Fruit fly (Drosophila melanogaster): ENCODE results near the gene CG13042.

The CG13042 gene

dm6 chr3L:16301153-16301552, 7.1 kb downstream of the CG13042 start, which contains the start of gene CG4982:
CG4982 (plus strand) TSS chr3L:16301453.
- no peak for TF ChIP-seq CG17801 (GFP tag; optimal IDR thresholded peaks at IDR 0.05; ENCODE audit: partially characterized antibody)

- TF ChIP-seq CG17801 (GFP tag; optimal IDR thresholded peaks at IDR 0.05; ENCODE audit: partially characterized antibody): no peak
Observed at dm6 chr3L:16295447-16295846, 12.8 kb downstream of the CG13042 start, which contains the start of gene CG4962. CG4962 (minus strand) TSS chr3L:16295547.

dm6 chr3L:16291678-16292077, 16.6 kb downstream of the CG13042 start:
- TF ChIP-seq CG17801 (GFP tag; optimal IDR thresholded peaks at IDR 0.05; ENCODE audit: partially characterized antibody): no peak

- no peak for TF ChIP-seq CG17801 (GFP tag; optimal IDR thresholded peaks at IDR 0.05; ENCODE audit: partially characterized antibody)
Observed at dm6 chr3L:16290850-16291249, 17.4 kb downstream of the CG13042 start, which contains the start of gene CG13045. CG13045 (minus strand) TSS chr3L:16290950.

- no peak for TF ChIP-seq CG17801 (GFP tag; optimal IDR thresholded peaks at IDR 0.05; ENCODE audit: partially characterized antibody)
Observed at dm6 chr3L:16289067-16289466, 19.2 kb downstream of the CG13042 start.

dm6 chr3L:16288322-16288721, 20.0 kb downstream of the CG13042 start, which contains the start of gene CG13046:
CG13046 (minus strand) TSS chr3L:16288422.
- no peak for TF ChIP-seq CG17801 (GFP tag; optimal IDR thresholded peaks at IDR 0.05; ENCODE audit: partially characterized antibody)

dm6 chr3L:16286258-16286657, 22.0 kb downstream of the CG13042 start:
- no peak for TF ChIP-seq CG17801 (GFP tag; optimal IDR thresholded peaks at IDR 0.05; ENCODE audit: partially characterized antibody)

- no peak for TF ChIP-seq CG17801 (GFP tag; optimal IDR thresholded peaks at IDR 0.05; ENCODE audit: partially characterized antibody)
Observed at dm6 chr3L:16285346-16285911, 22.9 kb downstream of the CG13042 start, which contains the start of gene CG13047. CG13047 (minus strand) TSS chr3L:16285396.

dm6 chr3L:16283821-16284220, 24.5 kb downstream of the CG13042 start, which contains the start of gene CG13048:
CG13048 (minus strand) TSS chr3L:16283921.
- no peak for TF ChIP-seq CG17801 (GFP tag; optimal IDR thresholded peaks at IDR 0.05; ENCODE audit: partially characterized antibody)

dm6 chr3L:16281880-16282556, 26.3 kb downstream of the CG13042 start, which contains the start of gene CG13049:
CG13049 (minus strand) TSS chr3L:16281930.
- no peak for TF ChIP-seq CG17801 (GFP tag; optimal IDR thresholded peaks at IDR 0.05; ENCODE audit: partially characterized antibody)

- no peak for TF ChIP-seq CG17801 (GFP tag; optimal IDR thresholded peaks at IDR 0.05; ENCODE audit: partially characterized antibody)
Observed at dm6 chr3L:16279987-16280454, 28.3 kb downstream of the CG13042 start, which contains the start of gene CG13064. CG13064 (plus strand) TSS chr3L:16280404.

- TF ChIP-seq CG17801 (GFP tag; optimal IDR thresholded peaks at IDR 0.05; ENCODE audit: partially characterized antibody): no peak
Observed at dm6 chr3L:16279171-16279570, 29.1 kb downstream of the CG13042 start, which contains the start of gene CG13050. CG13050 (minus strand) TSS chr3L:16279271.

dm6 chr3L:16277135-16277534, 31.1 kb downstream of the CG13042 start, which contains the start of gene CG13065:
CG13065 (plus strand) TSS chr3L:16277435.
- TF ChIP-seq CG17801 (GFP tag; optimal IDR thresholded peaks at IDR 0.05; ENCODE audit: partially characterized antibody): no peak

- TF ChIP-seq CG17801 (GFP tag; optimal IDR thresholded peaks at IDR 0.05; ENCODE audit: partially characterized antibody): no peak
Observed at dm6 chr3L:16275391-16276017, 32.8 kb downstream of the CG13042 start.

- no peak for TF ChIP-seq CG17801 (GFP tag; optimal IDR thresholded peaks at IDR 0.05; ENCODE audit: partially characterized antibody)
Observed at dm6 chr3L:16272338-16272959, 35.8 kb downstream of the CG13042 start, which contains the start of gene CG13066. CG13066 (plus strand) TSS chr3L:16272909.

Measured in ovary, adult (tissue).